Worm (Caenorhabditis elegans) whole organism, early embryonic: ENCODE data around the gene pos-1.
A peak's percentile ranks its signal among the peaks of the same experiment; 100 is the strongest.

Experiments used
- B0310.2 ChIP-seq: sonication (generic microtip); optimal IDR thresholded peaks from 2 replicates; lab custom pipeline; 2016; ENCODE audit warnings: mild to moderate bottlenecking, missing genetic modification characterization, missing compliant biosample characterization
- F13C5.2 ChIP-seq: sonication (generic microtip); optimal IDR thresholded peaks from 2 replicates; lab custom pipeline; 2017; ENCODE audit warnings: mild to moderate bottlenecking, missing genetic modification characterization, inconsistent platforms, missing compliant biosample characterization
- aly-1 ChIP-seq: sonication (generic microtip); optimal IDR thresholded peaks from 2 replicates; lab custom pipeline; 2016; ENCODE audit warnings: missing genetic modification characterization, missing compliant biosample characterization
- ama-1 ChIP-seq: fragments of 150-350 bp; optimal IDR thresholded peaks from 2 replicates; lab custom pipeline; 2014
- ceh-13 ChIP-seq: fragments of 200-800 bp; sonication (Bioruptor generic); optimal IDR thresholded peaks from 2 replicates; lab custom pipeline; 2018; ENCODE audit warnings: mild to moderate bottlenecking, missing genetic modification characterization, missing compliant biosample characterization
- ceh-36 ChIP-seq: sonication (generic microtip); optimal IDR thresholded peaks from 2 replicates; lab custom pipeline; 2016; ENCODE audit warnings: missing genetic modification characterization, inconsistent platforms, missing compliant biosample characterization
- ets-7 ChIP-seq: sonication (generic microtip); optimal IDR thresholded peaks from 2 replicates; lab custom pipeline; 2016; ENCODE audit warnings: missing genotype, missing genetic modification characterization, missing compliant biosample characterization
- flt-1 ChIP-seq: fragments of 200-800 bp; sonication (Bioruptor generic); IDR thresholded peaks from 2 replicates; pipeline ENCODE4 v1.3.6; 2022; ENCODE audit warnings: missing genetic modification characterization, missing compliant biosample characterization
- hmbx-1 ChIP-seq: sonication (generic microtip); optimal IDR thresholded peaks from 2 replicates; lab custom pipeline; 2016; ENCODE audit warnings: mild to moderate bottlenecking, missing genetic modification characterization, missing compliant biosample characterization
- hmg-4 ChIP-seq: fragments of 200-800 bp; sonication (Bioruptor generic); optimal IDR thresholded peaks from 2 replicates; lab custom pipeline; 2018; ENCODE audit warnings: mild to moderate bottlenecking, missing genetic modification characterization, missing compliant biosample characterization
- hnd-1 ChIP-seq: sonication (generic microtip); optimal IDR thresholded peaks from 2 replicates; lab custom pipeline; 2016; ENCODE audit warnings: missing genetic modification characterization, missing compliant biosample characterization
- pes-1 ChIP-seq: fragments of 200-800 bp; sonication (Bioruptor generic); IDR thresholded peaks from 2 replicates; pipeline ENCODE4 v1.3.6; 2022; ENCODE audit warnings: missing genetic modification reagents, missing genetic modification characterization, missing compliant biosample characterization
- scrt-1 ChIP-seq: fragments of 200-800 bp; sonication (Bioruptor generic); IDR thresholded peaks from 2 replicates; pipeline ENCODE4 v1.3.6; 2022; ENCODE audit warnings: missing genetic modification characterization, missing compliant biosample characterization
- sea-1 ChIP-seq: fragments of 200-800 bp; sonication (Bioruptor generic); conservative IDR thresholded peaks from 2 replicates; pipeline ENCODE4 v1.3.6; 2022; ENCODE audit warnings: missing genetic modification characterization, missing compliant biosample characterization
- tbx-11 ChIP-seq: fragments of 200-800 bp; sonication (Bioruptor generic); IDR thresholded peaks from 2 replicates; pipeline ENCODE4 v1.3.6; 2022; ENCODE audit warnings: missing genetic modification characterization, missing compliant biosample characterization
- tbx-37 ChIP-seq: fragments of 200-800 bp; sonication (Bioruptor generic); conservative IDR thresholded peaks from 2 replicates; pipeline ENCODE4 v1.3.6; 2022; ENCODE audit warnings: missing genetic modification reagents, missing genetic modification characterization, missing compliant biosample characterization
- tra-4 ChIP-seq: sonication (generic microtip); optimal IDR thresholded peaks from 2 replicates; lab custom pipeline; 2017; ENCODE audit warnings: missing genetic modification characterization, missing compliant biosample characterization

Gene pos-1

DNA sequence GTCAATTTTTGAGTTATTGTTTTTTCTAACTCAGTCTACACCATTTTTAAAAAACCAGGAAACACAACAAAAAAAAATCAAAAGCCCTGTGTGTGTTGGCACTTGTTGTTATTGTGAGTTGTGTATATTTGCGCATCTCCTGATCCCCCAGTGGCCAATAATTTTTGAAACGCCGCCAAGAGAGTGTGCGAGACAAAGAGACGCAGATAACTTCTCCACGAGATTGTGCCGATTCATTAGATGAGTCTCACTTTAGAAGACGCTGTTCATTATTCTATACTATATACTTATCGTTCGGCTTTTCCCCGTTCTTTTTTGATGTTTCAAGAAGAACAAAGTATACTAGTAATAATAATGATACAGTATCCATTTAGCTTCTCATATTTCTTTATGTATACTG lies 36.8 kb downstream of the pos-1 start:
- TF ChIP-seq hnd-1 (tag; lab: Kevin White, UChicago) (no peak), tbx-11 (GFP tag; lab: Robert Waterston, UW) (no peak), hmbx-1 (tag; lab: Kevin White, UChicago) (no peak), scrt-1 (GFP tag; lab: Robert Waterston, UW) (no peak), sea-1 (GFP tag; lab: Robert Waterston, UW) (no peak), ets-7 (tag; lab: Kevin White, UChicago) (no peak), B0310.2 (tag; lab: Kevin White, UChicago) (no peak), hmg-4 (GFP tag; lab: Kevin White, UChicago) (no peak), tbx-37 (no peak), aly-1 (tag; lab: Kevin White, UChicago) (no peak), tra-4 (tag; lab: Kevin White, UChicago) (no peak), pes-1 (GFP tag; lab: Robert Waterston, UW) (no peak), F13C5.2 (tag; lab: Kevin White, UChicago) (no peak), ceh-36 (tag; lab: Kevin White, UChicago) (no peak), ama-1 (lab: Kevin White, UChicago) (no peak), flt-1 (no peak)

DNA sequence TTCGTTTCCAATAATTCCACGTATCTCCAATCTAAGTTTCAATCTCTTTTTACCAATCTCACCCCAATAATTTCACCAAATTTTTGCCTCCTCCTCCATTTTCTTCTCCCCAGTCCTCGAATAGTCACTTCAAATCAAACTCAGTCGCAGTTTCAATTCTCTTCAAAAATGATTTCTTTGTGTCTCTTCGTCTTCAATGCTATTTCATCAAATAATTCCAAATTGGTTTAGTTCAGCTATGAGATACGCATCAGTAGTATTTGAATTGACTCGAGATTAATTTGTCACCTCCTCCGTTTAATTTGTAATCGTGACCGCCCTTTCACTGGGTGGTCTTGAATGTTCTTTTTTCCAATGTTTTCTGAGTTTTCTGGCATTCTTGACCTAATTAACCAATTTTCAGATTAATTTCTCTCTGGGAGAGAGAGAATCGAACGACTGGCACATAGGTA lies 41.1 kb downstream of the pos-1 start, which contains the start of gene T23B12.11:
TSS of gene T23B12.11 (plus strand) at position 402 of the 452 bp plus-strand sequence.
- TF ChIP-seq ceh-13 (GFP tag; lab: Kevin White, UChicago) (no peak), flt-1 (no peak), tbx-37 (no peak), sea-1 (GFP tag; lab: Robert Waterston, UW) (no peak), hnd-1 (tag; lab: Kevin White, UChicago) (no peak), ama-1 (lab: Kevin White, UChicago) (no peak), F13C5.2 (tag; lab: Kevin White, UChicago) (no peak), aly-1 (tag; lab: Kevin White, UChicago) (no peak), scrt-1 (GFP tag; lab: Robert Waterston, UW) (no peak)

DNA sequence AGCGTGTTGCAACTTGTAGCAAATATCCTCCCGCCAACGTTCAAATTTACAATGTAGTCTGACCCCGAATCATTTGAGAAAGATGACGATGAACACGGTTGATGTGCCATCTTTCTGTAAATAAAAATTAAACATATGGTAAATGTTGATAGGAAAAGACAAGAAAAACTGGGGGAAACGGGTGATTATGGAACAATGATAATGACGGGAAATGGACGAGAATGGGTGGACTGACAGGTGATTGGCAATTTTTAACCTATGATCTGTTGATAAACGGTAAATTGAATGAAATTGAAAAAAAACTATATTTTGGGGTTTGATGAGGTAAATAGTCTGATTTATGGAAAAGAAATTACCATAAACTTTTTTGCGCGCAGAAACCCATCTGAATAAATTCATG lies 46.4 kb downstream of the pos-1 start, which contains the start of gene T23B12.6:
TSS of gene T23B12.6 (minus strand) at position 114 of the 400 bp plus-strand sequence.
- no peak for TF ChIP-seq F13C5.2 (tag; lab: Kevin White, UChicago)

DNA sequence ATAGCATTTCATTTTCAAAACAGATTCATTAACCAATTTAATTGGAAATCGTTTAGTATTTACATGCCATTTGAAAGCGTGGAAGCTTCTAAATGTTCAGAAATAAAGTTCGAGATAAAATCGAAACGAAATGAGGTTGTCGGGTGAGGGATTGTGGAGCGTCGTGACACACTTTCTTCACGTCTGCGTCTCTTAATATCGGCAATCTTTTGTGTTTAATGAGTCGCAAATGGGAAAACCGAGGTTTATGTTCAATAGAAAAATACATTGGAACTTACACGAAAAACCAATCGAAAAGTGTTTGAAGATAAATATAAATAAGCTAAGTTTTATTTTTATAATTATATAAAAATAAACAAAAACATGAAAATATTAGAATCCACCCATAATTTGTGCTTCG lies 46.9 kb downstream of the pos-1 start:
- no peak for TF ChIP-seq flt-1
- no peak for TF ChIP-seq hmg-4 (GFP tag; lab: Kevin White, UChicago)
- no peak for TF ChIP-seq sea-1 (GFP tag; lab: Robert Waterston, UW)
- TF ChIP-seq F13C5.2 (tag; lab: Kevin White, UChicago), result no peak
- TF ChIP-seq ets-7 (tag; lab: Kevin White, UChicago), result no peak
- no peak for TF ChIP-seq pes-1 (GFP tag; lab: Robert Waterston, UW)
- no peak for TF ChIP-seq hmbx-1 (tag; lab: Kevin White, UChicago)
- TF ChIP-seq B0310.2 (tag; lab: Kevin White, UChicago), result no peak
- TF ChIP-seq tbx-37, result no peak

DNA sequence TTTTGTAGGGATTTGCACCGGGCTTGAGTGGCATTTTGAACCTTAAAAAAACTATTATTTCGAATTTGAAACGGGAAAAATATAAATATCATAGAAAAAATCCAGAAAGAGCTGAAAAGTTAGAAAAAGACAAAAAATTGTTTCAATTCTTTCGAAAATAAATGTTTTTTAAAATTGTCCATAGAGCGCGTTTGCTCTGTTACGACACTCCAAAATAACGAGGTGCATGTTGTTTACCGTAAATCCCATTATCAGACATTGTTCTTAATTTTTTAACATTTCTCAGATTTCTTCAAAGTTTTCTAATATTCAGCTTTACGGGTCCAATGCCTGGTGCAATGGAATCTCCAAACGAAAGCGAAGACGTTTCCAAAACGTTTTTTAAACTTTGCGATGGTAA lies 48.2 kb downstream of the pos-1 start, which contains the start of the genes dnj-22 and natc-1:
TSS of gene dnj-22 (minus strand) at position 47 of the 400 bp plus-strand sequence.
TSS of gene natc-1 (plus strand) at position 286 of the 400 bp plus-strand sequence.
- TF ChIP-seq ets-7 (tag; lab: Kevin White, UChicago), result no peak
- TF ChIP-seq B0310.2 (tag; lab: Kevin White, UChicago), result no peak
- TF ChIP-seq flt-1, result no peak
- peak; percentile 36 for TF ChIP-seq F13C5.2 (tag; lab: Kevin White, UChicago)
